Worm (Caenorhabditis elegans) whole organism, late embryonic: ENCODE data around the gene ZK637.12.
A peak's percentile ranks its signal among the peaks of the same experiment; 100 is the strongest.

Experiments used
- C08G9.2 ChIP-seq: sonication (generic microtip); optimal IDR thresholded peaks from 2 replicates; lab custom pipeline; 2016; ENCODE audit warnings: mild to moderate bottlenecking, missing genetic modification characterization, moderate library complexity, missing compliant biosample characterization
- C38D4.7 ChIP-seq: fragments of 200-800 bp; sonication (Bioruptor generic); optimal IDR thresholded peaks from 2 replicates; lab custom pipeline; 2018; ENCODE audit warnings: mild to moderate bottlenecking, missing genetic modification characterization, moderate library complexity, missing compliant biosample characterization
- K02D7.2 ChIP-seq: sonication (generic microtip); optimal IDR thresholded peaks from 2 replicates; lab custom pipeline; 2017; ENCODE audit warnings: mild to moderate bottlenecking, missing genetic modification characterization, missing compliant biosample characterization
- T23F11.4 ChIP-seq: fragments of 200-800 bp; sonication (Bioruptor generic); optimal IDR thresholded peaks from 2 replicates; lab custom pipeline; 2018; ENCODE audit warnings: mild to moderate bottlenecking, missing genetic modification characterization, missing compliant biosample characterization
- Y22D7AL.16 ChIP-seq: sonication (generic microtip); optimal IDR thresholded peaks from 2 replicates; lab custom pipeline; 2016; ENCODE audit warnings: missing genetic modification characterization, missing compliant biosample characterization
- ceh-14 ChIP-seq: sonication (generic microtip); optimal IDR thresholded peaks from 2 replicates; lab custom pipeline; 2016; ENCODE audit warnings: missing genotype, missing genetic modification characterization, missing compliant biosample characterization
- ceh-18 ChIP-seq: sonication (generic microtip); optimal IDR thresholded peaks from 2 replicates; lab custom pipeline; 2016; ENCODE audit warnings: missing genetic modification characterization, missing compliant biosample characterization
- ceh-30 ChIP-seq: fragments of 150-350 bp; optimal IDR thresholded peaks from 2 replicates; lab custom pipeline; 2014; ENCODE audit warnings: missing biosample characterization, missing genetic modification characterization
- ceh-31 ChIP-seq: sonication (generic microtip); optimal IDR thresholded peaks from 2 replicates; lab custom pipeline; 2016; ENCODE audit warnings: missing genetic modification characterization, missing compliant biosample characterization
- ceh-34 ChIP-seq: sonication (generic microtip); optimal IDR thresholded peaks from 2 replicates; lab custom pipeline; 2016; ENCODE audit warnings: mild to moderate bottlenecking, missing genetic modification characterization, missing compliant biosample characterization
- ceh-45 ChIP-seq: fragments of 200-800 bp; sonication (Bioruptor generic); IDR thresholded peaks from 2 replicates; pipeline ENCODE4 v1.3.6; 2022; ENCODE audit warnings: missing genetic modification reagents, missing genetic modification characterization, missing compliant biosample characterization
- ceh-48 ChIP-seq: sonication (generic microtip); optimal IDR thresholded peaks from 2 replicates; lab custom pipeline; 2016; ENCODE audit warnings: missing genetic modification characterization, inconsistent platforms, missing compliant biosample characterization
- ceh-6 ChIP-seq: fragments of 200-800 bp; sonication (Bioruptor generic); optimal IDR thresholded peaks from 2 replicates; lab custom pipeline; 2018; ENCODE audit warnings: mild to moderate bottlenecking, missing genetic modification characterization, missing compliant biosample characterization
- ceh-9 ChIP-seq: sonication (generic microtip); optimal IDR thresholded peaks from 2 replicates; lab custom pipeline; 2016; ENCODE audit warnings: mild to moderate bottlenecking, missing genetic modification characterization, inconsistent platforms, missing compliant biosample characterization
- dmd-4 ChIP-seq: sonication (generic microtip); optimal IDR thresholded peaks from 2 replicates; lab custom pipeline; 2016; ENCODE audit warnings: borderline replicate concordance, missing genetic modification characterization, missing compliant biosample characterization
- dve-1 ChIP-seq: sonication (generic microtip); optimal IDR thresholded peaks from 2 replicates; lab custom pipeline; 2017; ENCODE audit warnings: antibody characterized with exemption, mild to moderate bottlenecking, missing genetic modification characterization, missing compliant biosample characterization
- elt-4 ChIP-seq: sonication (generic microtip); optimal IDR thresholded peaks from 2 replicates; lab custom pipeline; 2016; ENCODE audit warnings: missing genetic modification characterization, missing compliant biosample characterization
- ets-4 ChIP-seq: sonication (generic microtip); optimal IDR thresholded peaks from 2 replicates; lab custom pipeline; 2016; ENCODE audit warnings: missing genetic modification characterization, missing compliant biosample characterization
- eyg-1 ChIP-seq: sonication (generic microtip); optimal IDR thresholded peaks from 2 replicates; lab custom pipeline; 2016; ENCODE audit warnings: missing genotype, missing genetic modification characterization, missing compliant biosample characterization
- fax-1 ChIP-seq: sonication (generic microtip); optimal IDR thresholded peaks from 2 replicates; lab custom pipeline; 2016; ENCODE audit warnings: missing genotype, missing genetic modification characterization, missing compliant biosample characterization
- fkh-10 ChIP-seq: fragments of 150-350 bp; optimal IDR thresholded peaks from 2 replicates; lab custom pipeline; 2014; ENCODE audit warnings: missing biosample characterization, missing genetic modification reagents, missing genetic modification characterization
- hlh-13 ChIP-seq: fragments of 200-800 bp; sonication (Bioruptor generic); optimal IDR thresholded peaks from 2 replicates; lab custom pipeline; 2018; ENCODE audit warnings: mild to moderate bottlenecking, missing genetic modification characterization, missing compliant biosample characterization
- hlh-15 ChIP-seq: sonication (generic microtip); optimal IDR thresholded peaks from 2 replicates; lab custom pipeline; 2016; ENCODE audit warnings: missing genetic modification characterization, missing compliant biosample characterization
- hlh-30 ChIP-seq: sonication (generic microtip); optimal IDR thresholded peaks from 2 replicates; lab custom pipeline; 2017; ENCODE audit warnings: antibody characterized with exemption, missing genetic modification characterization, missing compliant biosample characterization; ENCODE audit not compliant: insufficient read depth
- hlh-6 ChIP-seq: sonication (generic microtip); optimal IDR thresholded peaks from 2 replicates; lab custom pipeline; 2016; ENCODE audit warnings: missing genotype, missing genetic modification characterization, missing compliant biosample characterization
- hlh-8 ChIP-seq: sonication (generic microtip); optimal IDR thresholded peaks from 2 replicates; lab custom pipeline; 2016; ENCODE audit warnings: missing genotype, missing genetic modification characterization, missing compliant biosample characterization
- lin-11 ChIP-seq: fragments of 200-800 bp; sonication (Bioruptor generic); optimal IDR thresholded peaks from 2 replicates; lab custom pipeline; 2018; ENCODE audit warnings: mild to moderate bottlenecking, missing genetic modification characterization, missing compliant biosample characterization
- nfya-1 ChIP-seq: sonication (generic microtip); optimal IDR thresholded peaks from 2 replicates; lab custom pipeline; 2017; ENCODE audit warnings: missing genetic modification characterization, mild to moderate bottlenecking, missing compliant biosample characterization, antibody characterized with exemption, moderate library complexity
- nhr-11 ChIP-seq: fragments of 150-350 bp; optimal IDR thresholded peaks from 2 replicates; lab custom pipeline; 2014; ENCODE audit warnings: missing biosample characterization, missing genetic modification characterization
- nhr-232 ChIP-seq: sonication (generic microtip); optimal IDR thresholded peaks from 2 replicates; lab custom pipeline; 2016; ENCODE audit warnings: missing genetic modification characterization, missing compliant biosample characterization
- npax-4 ChIP-seq: sonication (generic microtip); optimal IDR thresholded peaks from 2 replicates; lab custom pipeline; 2016; ENCODE audit warnings: missing genetic modification characterization, missing compliant biosample characterization
- pat-9 ChIP-seq: fragments of 200-800 bp; sonication (Bioruptor generic); optimal IDR thresholded peaks from 2 replicates; lab custom pipeline; 2018; ENCODE audit warnings: mild to moderate bottlenecking, missing genetic modification characterization, moderate library complexity, missing compliant biosample characterization
- pha-2 ChIP-seq: sonication (generic microtip); optimal IDR thresholded peaks from 2 replicates; lab custom pipeline; 2017; ENCODE audit warnings: mild to moderate bottlenecking, missing genetic modification characterization, missing compliant biosample characterization
- pha-4 ChIP-seq: fragments of 150-350 bp; optimal IDR thresholded peaks from 2 replicates; lab custom pipeline; 2018; ENCODE audit warnings: missing biosample characterization, missing genetic modification reagents, missing genetic modification characterization
- rnt-1 ChIP-seq: sonication (generic microtip); optimal IDR thresholded peaks from 2 replicates; lab custom pipeline; 2016; ENCODE audit warnings: missing genetic modification characterization, missing compliant biosample characterization
- tbx-2 ChIP-seq: sonication (generic microtip); optimal IDR thresholded peaks from 2 replicates; lab custom pipeline; 2016; ENCODE audit warnings: missing genetic modification characterization, missing compliant biosample characterization
- tbx-7 ChIP-seq: sonication (generic microtip); optimal IDR thresholded peaks from 2 replicates; lab custom pipeline; 2016; ENCODE audit warnings: missing genotype, missing genetic modification characterization, missing compliant biosample characterization
- ttx-3 ChIP-seq: sonication (generic microtip); optimal IDR thresholded peaks from 2 replicates; lab custom pipeline; 2016; ENCODE audit warnings: missing genetic modification reagents, missing genetic modification characterization, missing compliant biosample characterization
- unc-42 ChIP-seq: sonication (generic microtip); optimal IDR thresholded peaks from 2 replicates; lab custom pipeline; 2016; ENCODE audit warnings: missing genotype, missing genetic modification characterization, missing compliant biosample characterization
- unc-86 ChIP-seq: sonication (generic microtip); optimal IDR thresholded peaks from 2 replicates; lab custom pipeline; 2016; ENCODE audit warnings: missing genetic modification characterization, missing compliant biosample characterization
- zip-5 ChIP-seq: sonication (generic microtip); optimal IDR thresholded peaks from 2 replicates; lab custom pipeline; 2016; ENCODE audit warnings: missing genetic modification characterization, missing compliant biosample characterization

The ZK637.12 gene

DNA sequence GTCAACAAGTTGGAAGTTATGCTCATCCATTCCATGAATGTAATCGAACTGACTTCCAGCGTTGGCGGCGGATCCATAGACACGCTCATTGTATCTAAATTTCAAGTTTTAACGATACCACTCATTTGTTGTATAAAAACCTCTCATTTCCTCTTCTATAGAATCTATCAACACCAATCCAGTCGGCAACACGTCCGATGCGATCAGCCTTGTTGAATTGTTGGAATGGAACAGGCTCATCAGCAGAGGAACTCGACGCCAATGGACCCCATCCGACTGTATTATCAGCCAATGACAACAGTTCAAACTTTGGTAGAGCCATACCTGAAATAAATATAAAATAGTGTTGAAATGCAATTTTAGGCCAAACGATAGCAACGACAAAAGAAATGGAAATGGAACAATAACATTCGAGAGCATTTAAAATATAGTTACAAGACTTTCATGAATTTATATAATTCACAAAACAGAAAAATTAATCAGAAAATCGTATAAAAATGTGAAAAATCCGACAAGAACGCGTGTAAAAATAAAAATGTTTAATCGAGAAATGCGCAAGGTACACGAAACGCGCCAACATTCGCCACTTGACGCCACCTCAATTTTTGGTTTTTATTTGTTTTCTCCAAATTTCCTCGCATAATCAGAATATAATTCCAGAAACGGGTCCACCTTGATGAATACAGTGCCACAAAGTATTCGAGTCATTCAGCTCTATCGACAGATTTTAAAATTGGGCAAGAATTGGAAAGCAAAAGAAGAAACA lies 47.4 kb downstream of the ZK637.12 start, which contains the start of the genes eif-3.D and R08D7.4 (continued):
- no peak for TF ChIP-seq unc-86 (tag; lab: Kevin White, UChicago)
- no peak for TF ChIP-seq ttx-3 (tag; lab: Kevin White, UChicago)
- TF ChIP-seq hlh-15: peak; percentile 57
- peak; percentile 54 for TF ChIP-seq tbx-2
- no peak for TF ChIP-seq dve-1 (tag; lab: Kevin White, UChicago)
- peak; percentile 58 for TF ChIP-seq ceh-14 (tag; lab: Kevin White, UChicago)
- TF ChIP-seq ets-4 (tag; lab: Kevin White, UChicago): peak; percentile 29
- no peak for TF ChIP-seq Y22D7AL.16 (tag; lab: Kevin White, UChicago)
- no peak for TF ChIP-seq pha-4
- TF ChIP-seq hlh-30 (tag; lab: Kevin White, UChicago): no peak
- TF ChIP-seq nfya-1: peak; percentile 58
- TF ChIP-seq T23F11.4 (GFP tag; lab: Kevin White, UChicago): no peak
- no peak for TF ChIP-seq zip-5
- peak; percentile 26 for TF ChIP-seq pat-9 (tag; lab: Kevin White, UChicago)
- TF ChIP-seq lin-11 (tag; lab: Kevin White, UChicago): peak; percentile 49
- peak; percentile 45 for TF ChIP-seq ceh-34
- no peak for TF ChIP-seq C08G9.2 (tag; lab: Kevin White, UChicago)
- peak; percentile 46 for TF ChIP-seq ceh-31 (tag; lab: Kevin White, UChicago)
- TF ChIP-seq hlh-8: no peak
- no peak for TF ChIP-seq nhr-11 (tag; lab: Kevin White, UChicago)
- no peak for TF ChIP-seq ceh-45 (GFP tag; lab: Robert Waterston, UW)
- TF ChIP-seq nhr-232 (tag; lab: Kevin White, UChicago): peak; percentile 20
- TF ChIP-seq ceh-18 (tag; lab: Kevin White, UChicago): peak; percentile 19
- no peak for TF ChIP-seq rnt-1 (tag; lab: Kevin White, UChicago)
- no peak for TF ChIP-seq pha-2
- TF ChIP-seq, all 69 proteins: peak for 24

DNA sequence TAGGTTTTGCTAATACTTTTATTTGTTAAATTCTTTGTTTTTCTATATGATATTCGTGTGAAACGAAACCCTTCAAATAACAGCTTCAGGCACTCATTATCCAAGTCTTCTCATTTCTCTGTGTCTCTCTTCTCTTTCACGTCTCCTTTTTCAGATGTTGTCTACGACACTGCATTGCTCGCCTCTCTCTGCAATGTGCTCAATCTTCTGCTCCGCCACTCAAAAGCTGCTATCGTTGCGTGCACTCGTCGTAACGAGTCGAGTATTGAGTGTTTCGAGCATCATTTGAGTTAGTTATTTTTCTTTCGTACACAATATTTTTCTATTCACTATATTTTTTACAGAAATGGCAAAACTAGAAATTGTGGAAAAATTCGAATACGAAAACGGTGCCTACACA lies 49.1 kb downstream of the ZK637.12 start:
- TF ChIP-seq ceh-9 (no peak), pha-2 (no peak), unc-86 (tag; lab: Kevin White, UChicago) (no peak), hlh-15 (no peak), fkh-10 (GFP tag; lab: Kevin White, UChicago) (no peak), hlh-8 (no peak), npax-4 (tag; lab: Kevin White, UChicago) (no peak), ttx-3 (tag; lab: Kevin White, UChicago) (no peak), fax-1 (tag; lab: Kevin White, UChicago) (no peak), T23F11.4 (GFP tag; lab: Kevin White, UChicago) (no peak), unc-42 (tag; lab: Kevin White, UChicago) (no peak), ceh-34 (no peak), pha-4 (no peak), lin-11 (tag; lab: Kevin White, UChicago) (no peak), tbx-7 (tag; lab: Kevin White, UChicago) (no peak), zip-5 (no peak), ceh-48 (tag; lab: Kevin White, UChicago) (no peak), hlh-6 (tag; lab: Kevin White, UChicago) (no peak), K02D7.2 (no peak), ceh-6 (no peak)

DNA sequence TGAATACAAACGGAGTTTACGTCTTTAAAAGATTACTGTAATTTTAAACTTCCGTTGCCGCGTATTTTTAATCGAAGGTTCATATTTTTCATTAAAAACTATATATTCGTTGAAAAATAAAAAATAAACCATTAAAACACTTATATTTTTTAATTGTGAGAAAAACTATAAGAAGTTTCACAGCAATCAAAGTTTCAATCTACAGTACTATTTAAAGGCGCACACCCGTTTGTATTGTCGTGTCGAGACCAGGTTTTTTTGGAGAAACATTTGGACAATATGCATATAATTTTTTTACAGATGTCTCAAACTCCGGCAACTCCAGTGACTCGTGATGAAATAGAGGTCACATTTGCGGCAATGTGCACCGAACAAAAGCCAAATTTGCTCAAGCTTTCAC lies 49.8 kb downstream of the ZK637.12 start, which contains the start of gene R08D7.5:
Gene R08D7.5 (plus strand): TSS at position 301 of the 400 bp plus-strand sequence.
- TF ChIP-seq ceh-30 (tag; lab: Kevin White, UChicago): no peak
- no peak for TF ChIP-seq ceh-14 (tag; lab: Kevin White, UChicago)
- TF ChIP-seq ceh-48 (tag; lab: Kevin White, UChicago): no peak
- TF ChIP-seq dmd-4 (tag; lab: Kevin White, UChicago): no peak
- TF ChIP-seq eyg-1: no peak
- no peak for TF ChIP-seq hlh-13 (GFP tag; lab: Kevin White, UChicago)
- TF ChIP-seq ceh-6: no peak
- TF ChIP-seq C38D4.7 (GFP tag; lab: Kevin White, UChicago): no peak
- TF ChIP-seq elt-4 (tag; lab: Kevin White, UChicago): no peak
- TF ChIP-seq nfya-1: no peak
- no peak for TF ChIP-seq zip-5
- no peak for TF ChIP-seq nhr-11 (tag; lab: Kevin White, UChicago)
